Worm (Caenorhabditis elegans) whole organism, dauer: Measurements from ENCODE around the gene alg-3.

Source experiments
- unc-62 ChIP-seq: sonication (generic microtip); optimal IDR thresholded peaks from 2 replicates; lab custom pipeline; 2017; ENCODE audit warnings: missing biosample characterization, missing genetic modification reagents, missing genetic modification characterization

Gene alg-3

DNA sequence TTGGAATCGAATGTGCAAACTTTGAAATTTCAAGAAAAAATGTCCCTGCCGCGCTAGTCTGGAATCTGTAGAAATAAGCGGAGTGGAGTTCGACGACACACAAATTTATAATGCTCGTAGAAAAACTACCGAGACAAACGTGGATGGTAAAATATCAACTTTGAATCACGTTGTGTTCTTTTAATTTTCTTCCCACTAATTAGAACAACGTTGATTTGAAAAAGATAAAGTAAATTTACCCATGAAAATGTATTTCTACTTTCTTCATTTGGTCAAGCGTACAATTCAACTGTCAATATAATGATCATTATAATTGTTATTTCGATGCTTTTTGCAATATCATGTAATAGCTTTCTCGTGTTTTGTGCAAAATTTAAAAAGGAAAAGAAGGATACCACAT is 38.4 kb downstream of the alg-3 start, which contains the start of gene K01A6.5:
K01A6.5 (plus strand) TSS at position 301 of the 400 bp plus-strand sequence.
- TF ChIP-seq unc-62 = no peak

DNA sequence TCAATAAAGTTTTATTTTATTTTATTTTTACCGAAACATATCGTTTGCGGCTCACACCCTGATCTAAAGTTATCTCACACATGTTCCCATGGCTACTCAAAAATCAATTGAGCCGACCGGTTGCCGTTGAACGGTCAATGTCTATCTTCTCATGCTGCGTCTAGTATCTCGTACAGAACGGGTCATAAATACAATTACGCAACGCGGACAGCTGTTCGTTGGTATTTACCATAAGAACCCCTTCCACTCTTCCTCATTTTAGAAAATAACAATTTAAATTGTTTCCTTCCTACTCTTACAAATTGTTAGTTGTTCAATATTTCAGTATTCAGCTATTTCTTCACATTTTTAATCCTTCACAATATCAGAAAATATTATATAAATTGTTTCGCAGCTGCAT is 39.8 kb downstream of the alg-3 start:
- no peak for TF ChIP-seq unc-62

DNA sequence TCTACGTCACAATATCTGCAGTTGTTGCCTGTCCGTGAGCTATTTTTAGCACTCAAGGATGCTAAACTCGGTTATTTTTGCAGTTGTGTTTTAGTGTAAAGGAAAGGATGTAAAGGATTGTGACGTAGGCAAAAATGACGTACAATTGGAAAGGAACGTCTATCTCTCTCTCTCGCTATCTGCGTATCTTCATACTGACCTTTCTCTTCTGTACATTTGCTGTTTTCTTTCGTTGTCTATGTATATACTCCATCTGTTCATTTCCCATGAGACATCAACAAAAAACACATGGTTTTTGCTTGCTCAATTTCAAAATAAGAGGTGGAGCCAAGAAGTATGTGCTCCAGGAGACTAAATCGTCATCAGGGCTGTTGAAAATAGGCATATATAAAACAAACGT is 40.2 kb downstream of the alg-3 start:
- TF ChIP-seq unc-62 = no peak

DNA sequence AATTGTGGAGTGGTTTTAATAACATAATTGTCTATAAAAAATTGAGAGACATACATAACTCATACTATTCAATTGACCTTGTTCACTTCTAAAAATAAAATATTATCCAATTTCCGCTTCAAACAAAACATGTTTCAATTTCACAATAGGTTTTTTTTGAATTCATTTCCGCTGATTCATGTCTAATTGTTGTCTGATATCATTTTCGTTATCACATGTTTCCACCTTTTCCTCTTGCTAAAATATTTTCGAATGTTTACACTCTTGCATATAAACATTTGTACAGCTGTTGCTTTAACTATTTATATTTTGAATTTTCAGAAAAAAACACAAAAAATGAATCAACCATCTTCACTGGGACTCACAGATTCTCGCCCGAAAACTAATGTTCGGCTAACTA is 41.3 kb downstream of the alg-3 start, which contains the start of gene gem-4:
gem-4 (plus strand) TSS at position 301 of the 400 bp plus-strand sequence.
- no peak for TF ChIP-seq unc-62

DNA sequence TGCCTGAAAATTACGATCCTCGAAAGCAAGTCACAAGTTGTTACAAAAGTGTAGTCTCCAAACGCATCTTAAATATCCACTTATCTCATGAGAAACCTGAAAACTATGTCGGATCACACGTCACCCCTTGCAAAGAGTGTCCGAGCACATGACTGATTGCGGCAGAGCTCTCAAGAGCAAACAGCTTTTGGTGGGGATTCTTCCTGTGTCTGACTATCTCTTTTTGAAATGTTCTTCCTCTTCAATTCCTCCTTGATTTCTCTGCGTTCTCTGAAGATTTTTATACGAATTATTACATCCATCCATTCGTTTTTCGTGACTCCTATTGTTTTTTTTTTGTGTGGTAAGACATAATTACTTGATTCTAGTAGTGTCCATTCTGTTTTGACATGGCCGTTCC is 44.8 kb downstream of the alg-3 start, which contains the start of gene T12A7.6:
T12A7.6 (plus strand) TSS at position 369 of the 400 bp plus-strand sequence.
- no peak for TF ChIP-seq unc-62

DNA sequence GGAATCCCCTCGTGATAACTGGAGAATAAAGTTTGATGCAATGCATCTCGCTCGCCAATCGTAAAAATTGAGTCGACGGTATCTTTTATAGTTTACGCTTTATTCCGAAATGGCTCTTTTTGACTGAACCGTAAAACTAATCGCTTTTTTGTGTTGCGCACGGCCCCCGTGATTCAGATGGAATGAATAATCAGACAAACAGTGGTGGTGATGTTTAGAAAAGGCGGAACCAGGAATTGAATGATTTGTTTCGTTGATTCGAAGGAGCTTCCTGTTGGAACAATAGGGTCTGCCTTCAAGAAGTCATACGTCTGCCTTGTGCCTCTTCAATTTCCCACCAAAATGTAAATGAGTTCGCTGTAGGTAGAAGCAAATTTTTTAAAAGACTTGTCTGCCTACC is 50.3 kb downstream of the alg-3 start, which contains the start of gene scl-18:
scl-18 (minus strand) TSS at position 101 of the 400 bp plus-strand sequence.
- TF ChIP-seq unc-62 = no peak

DNA sequence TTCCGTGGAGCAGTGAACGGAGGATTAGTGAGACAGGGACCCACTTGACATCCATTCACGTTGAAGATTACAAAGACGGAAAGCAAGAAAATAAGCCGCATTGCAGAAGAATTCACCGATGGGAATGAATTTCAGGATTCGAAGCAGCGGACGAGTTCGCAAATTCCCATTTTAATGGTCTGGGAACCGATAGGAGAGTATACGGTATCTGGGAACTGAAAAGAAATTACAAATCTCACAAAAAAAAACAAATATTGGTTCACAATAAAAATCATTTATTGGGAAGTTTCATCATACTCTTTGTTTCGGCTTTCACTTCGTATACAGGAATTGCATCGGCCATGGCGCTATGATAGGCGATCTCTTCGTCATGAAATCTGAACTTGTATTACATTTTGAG is 51.0 kb downstream of the alg-3 start, which contains the start of gene T12A7.10:
T12A7.10 (minus strand) TSS at position 101 of the 400 bp plus-strand sequence.
- TF ChIP-seq unc-62 = no peak

DNA sequence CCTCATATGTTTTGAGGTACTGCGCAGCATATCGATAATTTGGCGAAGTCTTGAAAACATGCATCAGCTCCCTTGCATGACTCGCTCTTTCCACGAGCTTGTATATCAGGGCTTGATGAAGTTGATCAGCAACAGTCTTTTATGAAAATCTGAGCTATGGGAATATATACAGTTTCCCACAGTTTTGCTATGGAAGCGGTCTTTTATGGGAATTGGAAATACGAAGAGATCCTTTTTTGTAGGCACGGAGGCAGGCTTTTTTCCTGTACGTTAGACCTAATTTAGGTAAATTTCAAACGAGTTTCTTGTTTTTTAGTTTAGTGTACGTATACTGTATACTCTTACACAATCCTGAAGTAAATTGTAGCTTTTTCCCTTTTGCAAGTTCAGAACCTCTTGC is 51.9 kb downstream of the alg-3 start, which contains the start of gene T12A7.9:
T12A7.9 (minus strand) TSS at position 101 of the 400 bp plus-strand sequence.
- TF ChIP-seq unc-62 = no peak
